Worm (Caenorhabditis elegans) whole organism, mixed stage, embryonic: Measurements from ENCODE around the gene F21C10.9.

Experiments used
- ceh-39 ChIP-seq: fragments of 150-350 bp; optimal IDR thresholded peaks from 2 replicates; lab custom pipeline; 2014; ENCODE audit warnings: missing biosample characterization, missing genetic modification characterization
- elt-3 ChIP-seq: fragments of 150-350 bp; optimal IDR thresholded peaks from 2 replicates; lab custom pipeline; 2014; ENCODE audit warnings: missing biosample characterization, missing genetic modification characterization
- flh-1 ChIP-seq: fragments of 200-800 bp; sonication (Bioruptor generic); optimal IDR thresholded peaks from 2 replicates; lab custom pipeline; 2018; ENCODE audit warnings: mild to moderate bottlenecking, missing genetic modification characterization, moderate library complexity, missing compliant biosample characterization
- ham-2 ChIP-seq: fragments of 200-800 bp; sonication (Bioruptor generic); optimal IDR thresholded peaks from 2 replicates; lab custom pipeline; 2018; ENCODE audit warnings: mild to moderate bottlenecking, missing genetic modification characterization, missing compliant biosample characterization
- mep-1 ChIP-seq: fragments of 150-350 bp; optimal IDR thresholded peaks from 2 replicates; lab custom pipeline; 2017; ENCODE audit warnings: missing biosample characterization, missing genetic modification reagents, missing genetic modification characterization, inconsistent platforms
- pha-4 ChIP-seq: fragments of 150-350 bp; optimal IDR thresholded peaks from 2 replicates; lab custom pipeline; 2018; ENCODE audit warnings: missing biosample characterization, missing genetic modification reagents, missing genetic modification characterization
- tbx-8 ChIP-seq: fragments of 200-800 bp; sonication (Bioruptor generic); optimal IDR thresholded peaks from 2 replicates; lab custom pipeline; 2018; ENCODE audit warnings: mild to moderate bottlenecking, missing genetic modification characterization, moderate library complexity, missing compliant biosample characterization
- unc-120 ChIP-seq: sonication (generic microtip); optimal IDR thresholded peaks from 2 replicates; lab custom pipeline; 2017; ENCODE audit warnings: missing genetic modification characterization, missing compliant biosample characterization; ENCODE audit not compliant: poor library complexity, severe bottlenecking
- unc-39 ChIP-seq: fragments of 150-350 bp; optimal IDR thresholded peaks from 2 replicates; lab custom pipeline; 2014; ENCODE audit warnings: missing biosample characterization, missing genetic modification characterization
- unc-62 ChIP-seq: fragments of 150-350 bp; optimal IDR thresholded peaks from 2 replicates; lab custom pipeline; 2014; ENCODE audit warnings: missing biosample characterization, missing genetic modification reagents, missing genetic modification characterization
- ztf-11 ChIP-seq: fragments of 150-350 bp; optimal IDR thresholded peaks from 2 replicates; lab custom pipeline; 2014; ENCODE audit warnings: missing biosample characterization, missing genetic modification characterization

DNA sequence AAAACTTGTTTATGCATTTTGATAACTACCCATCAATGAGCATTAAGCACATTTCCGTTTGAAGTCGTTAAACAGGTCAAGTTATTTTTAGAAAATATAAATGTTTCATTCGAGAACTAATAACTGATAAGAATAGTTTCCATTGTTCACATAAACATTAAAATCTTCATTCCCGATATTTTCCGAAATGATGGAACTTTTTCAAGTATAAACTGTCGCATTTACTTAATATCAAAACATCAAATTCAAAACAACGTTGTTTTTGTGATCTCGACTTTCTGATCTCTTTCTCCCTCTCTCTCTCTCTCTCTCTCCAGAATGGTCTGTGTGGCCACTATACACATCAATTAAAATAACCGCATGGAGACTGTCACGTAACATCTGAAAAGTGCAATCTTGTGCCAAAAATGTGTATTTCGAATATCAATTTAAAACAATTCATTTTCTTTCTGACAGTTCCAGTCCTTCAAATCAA lies 24.1 kb downstream of the F21C10.9 start:
- TF ChIP-seq unc-120 (tag; lab: Kevin White, UChicago): no peak
- no peak for TF ChIP-seq unc-39 (tag; lab: Kevin White, UChicago)
- TF ChIP-seq ztf-11: no peak
- no peak for TF ChIP-seq unc-62 (GFP tag; lab: Kevin White, UChicago)
- no peak for TF ChIP-seq pha-4 (tag; lab: Kevin White, UChicago)
- no peak for TF ChIP-seq ceh-39 (tag; lab: Kevin White, UChicago)
- no peak for TF ChIP-seq mep-1 (tag; lab: Kevin White, UChicago)
- no peak for TF ChIP-seq elt-3 (tag; lab: Kevin White, UChicago)
- no peak for TF ChIP-seq ham-2 (GFP tag; lab: Kevin White, UChicago)
- no peak for TF ChIP-seq tbx-8 (GFP tag; lab: Kevin White, UChicago)
- no peak for TF ChIP-seq flh-1 (GFP tag; lab: Kevin White, UChicago)
